Worm (Caenorhabditis elegans): ENCODE data around the gene C13C4.6.

DNA sequence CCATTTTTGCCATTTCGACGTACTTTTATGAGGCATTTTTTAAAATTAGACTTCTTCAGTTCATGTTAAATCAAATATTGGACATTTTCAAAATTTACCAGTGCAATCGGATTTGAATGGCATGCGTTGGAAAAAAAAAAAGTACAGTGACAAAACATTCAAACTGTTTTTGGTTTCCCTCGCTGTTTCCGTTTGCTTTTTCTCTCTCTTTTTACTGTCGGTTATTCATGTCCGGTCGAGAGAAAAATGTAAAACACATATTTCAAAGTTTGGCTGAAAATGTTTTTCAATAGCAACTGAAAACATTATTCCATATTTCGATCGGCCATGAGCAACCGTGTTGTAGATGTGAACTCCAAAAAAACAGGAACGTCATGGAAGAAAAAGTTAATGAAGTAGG, 19.3 kb downstream of the C13C4.6 start, which contains the start of gene C27A7.3:
- TF ChIP-seq nhr-237 (tag; optimal IDR thresholded peaks at IDR 0.05) = no peak
- no peak for TF ChIP-seq blmp-1 (tag; optimal IDR thresholded peaks at IDR 0.05)
- TF ChIP-seq pha-4 (tag; optimal IDR thresholded peaks at IDR 0.05) = no peak
- no peak for TF ChIP-seq lin-32 (GFP tag; optimal IDR thresholded peaks at IDR 0.05)
- no peak for TF ChIP-seq lin-13 (tag; optimal IDR thresholded peaks at IDR 0.05)
- no peak for TF ChIP-seq ces-1 (GFP tag; optimal IDR thresholded peaks at IDR 0.05)
- TF ChIP-seq mep-1 (tag; optimal IDR thresholded peaks at IDR 0.05) = no peak
- no peak for TF ChIP-seq zip-8 (tag; optimal IDR thresholded peaks at IDR 0.05)
- no peak for TF ChIP-seq unc-62 (GFP tag; optimal IDR thresholded peaks at IDR 0.05)
- TF ChIP-seq unc-39 (tag; optimal IDR thresholded peaks at IDR 0.05) = no peak
- no peak for TF ChIP-seq sem-2 (GFP tag; optimal IDR thresholded peaks at IDR 0.05)
- TF ChIP-seq elt-3 (tag; optimal IDR thresholded peaks at IDR 0.05) = no peak
